Fruit fly (Drosophila melanogaster): ENCODE measurements around the gene isoQC.

dm6 chr3L:20447337-20447736, 26.9 kb upstream of the isoQC start:
- TF ChIP-seq foxo (GFP tag; optimal IDR thresholded peaks at IDR 0.05) (no peak), sage (GFP tag; optimal IDR thresholded peaks at IDR 0.05) (no peak), lola (GFP tag; optimal IDR thresholded peaks at IDR 0.05) (no peak), Rel (GFP tag; optimal IDR thresholded peaks at IDR 0.05) (no peak), Rel (tag; optimal IDR thresholded peaks at IDR 0.05) (no peak), woc (GFP tag; optimal IDR thresholded peaks at IDR 0.05) (no peak), Vsx2 (GFP tag; optimal IDR thresholded peaks at IDR 0.05; ENCODE audit: partially characterized antibody) (no peak), dl (GFP tag; optimal IDR thresholded peaks at IDR 0.05; ENCODE audit: insufficient read depth in 1 of 2, partially characterized antibody in 2 of 2) (no peak), CrebA (GFP tag; optimal IDR thresholded peaks at IDR 0.05; ENCODE audit: borderline replicate concordance) (no peak), h (GFP tag; optimal IDR thresholded peaks at IDR 0.05) (no peak), jim (GFP tag; optimal IDR thresholded peaks at IDR 0.05) (no peak), Abd-B (GFP tag; optimal IDR thresholded peaks at IDR 0.05) (no peak), usp (GFP tag; optimal IDR thresholded peaks at IDR 0.05) (no peak), Dfd (GFP tag; optimal IDR thresholded peaks at IDR 0.05) (no peak)

Measured in whole organism, wandering third instar larva.